Fruit fly (Drosophila melanogaster) whole organism, embryonic: ENCODE measurements around the gene MED15.

Experiments used
- CG10462 ChIP-seq: fragments of 200-800 bp; sonication (Bioruptor generic); optimal IDR thresholded peaks from 2 replicates; lab custom pipeline; 2016; ENCODE audit warnings: missing biosample characterization, missing genetic modification characterization
- CG31365 ChIP-seq: fragments of 200-800 bp; sonication (Bioruptor generic); optimal IDR thresholded peaks from 2 replicates; lab custom pipeline; 2018; ENCODE audit warnings: missing biosample characterization, mild to moderate bottlenecking, missing genetic modification characterization
- CG4730 ChIP-seq: fragments of 200-800 bp; sonication (Bioruptor generic); IDR thresholded peaks from 2 replicates; pipeline ENCODE4 v1.3.6; 2022; ENCODE audit warnings: missing biosample characterization, missing genetic modification characterization
- CG6765 ChIP-seq: fragments of 200-800 bp; sonication (Bioruptor generic); optimal IDR thresholded peaks from 3 replicates; lab custom pipeline; 2017; ENCODE audit warnings: missing biosample characterization, mild to moderate bottlenecking, missing genetic modification characterization
- Elba2 ChIP-seq: fragments of 200-800 bp; sonication (Bioruptor generic); optimal IDR thresholded peaks from 3 replicates; lab custom pipeline; 2016; ENCODE audit warnings: missing biosample characterization, missing genetic modification characterization
- Hand ChIP-seq: fragments of 200-800 bp; sonication (Bioruptor generic); optimal IDR thresholded peaks from 2 replicates; lab custom pipeline; 2017; ENCODE audit warnings: mild to moderate bottlenecking, missing biosample characterization, missing genetic modification reagents, missing genetic modification characterization
- Mrtf ChIP-seq: fragments of 200-800 bp; sonication (Bioruptor generic); IDR thresholded peaks from 3 replicates; pipeline ENCODE4 v1.3.6; 2022; ENCODE audit warnings: missing biosample characterization, missing genetic modification characterization
- Myb ChIP-seq: fragments of 200-800 bp; sonication (Bioruptor generic); optimal IDR thresholded peaks from 2 replicates; lab custom pipeline; 2016; ENCODE audit warnings: missing biosample characterization, missing genetic modification characterization
- Sry-β ChIP-seq: fragments of 200-800 bp; sonication (Bioruptor generic); optimal IDR thresholded peaks from 2 replicates; lab custom pipeline; 2018; ENCODE audit warnings: missing biosample characterization, mild to moderate bottlenecking, missing genetic modification characterization, moderate library complexity
- ci ChIP-seq: fragments of 200-800 bp; sonication (Bioruptor generic); IDR thresholded peaks from 3 replicates; pipeline ENCODE4 v1.3.6; 2022; ENCODE audit warnings: missing biosample characterization, missing genetic modification characterization
- tna ChIP-seq: fragments of 200-800 bp; sonication (Bioruptor generic); IDR thresholded peaks from 2 replicates; pipeline ENCODE4 v1.3.6; 2022; ENCODE audit warnings: missing biosample characterization, missing genetic modification characterization; ENCODE audit not compliant: partially characterized antibody
- wor ChIP-seq: fragments of 200-800 bp; sonication (Bioruptor generic); IDR thresholded peaks from 2 replicates; pipeline ENCODE4 v1.3.6; 2022; ENCODE audit warnings: missing biosample characterization, missing genetic modification characterization

dm6 chr2L:521940-522632 lies 49.3 kb downstream of the MED15 start:
- TF ChIP-seq CG10462 (GFP tag; lab: Kevin White, UChicago) (peak; percentile 73), CG6765 (GFP tag; lab: Kevin White, UChicago) (no peak), tna (GFP tag; lab: Robert Waterston, UW) (no peak), CG4730 (peak; percentile 80), Mrtf (GFP tag; lab: Robert Waterston, UW) (peak; percentile 61; the same call in 2 of the 3 replicates), Myb (GFP tag; lab: Kevin White, UChicago) (no peak), Elba2 (peak; percentile 33), Hand (GFP tag; lab: Kevin White, UChicago) (no peak), ci (GFP tag; lab: Robert Waterston, UW) (peak; percentile 90), wor (GFP tag; lab: Robert Waterston, UW) (peak; percentile 72), CG31365 (peak; percentile 56), Sry-β (GFP tag; lab: Kevin White, UChicago) (no peak)
